Fruit fly (Drosophila melanogaster) whole organism, pupa: ENCODE results near the gene CG46521.
"Not testable (repeated sequence)": the region's sequence is repeated elsewhere in the genome, so short reads cannot be mapped to it uniquely, and the experiment has no call there.

ENCODE experiments used
- CG32121 ChIP-seq: fragments of 200-800 bp; sonication (Bioruptor generic); IDR thresholded peaks from 2 replicates; pipeline ENCODE4 v1.3.6; 2022; ENCODE audit warnings: missing biosample characterization, missing genetic modification characterization
- CG4496 ChIP-seq: fragments of 200-800 bp; sonication (Bioruptor generic); IDR thresholded peaks from 3 replicates; pipeline ENCODE4 v1.3.6; 2022; ENCODE audit warnings: missing biosample characterization, missing genetic modification characterization
- D1 ChIP-seq: fragments of 200-800 bp; sonication (Bioruptor generic); optimal IDR thresholded peaks from 2 replicates; lab custom pipeline; 2018; ENCODE audit warnings: missing biosample characterization, mild to moderate bottlenecking, missing genetic modification characterization, moderate library complexity

CG46521 gene

DNA sequence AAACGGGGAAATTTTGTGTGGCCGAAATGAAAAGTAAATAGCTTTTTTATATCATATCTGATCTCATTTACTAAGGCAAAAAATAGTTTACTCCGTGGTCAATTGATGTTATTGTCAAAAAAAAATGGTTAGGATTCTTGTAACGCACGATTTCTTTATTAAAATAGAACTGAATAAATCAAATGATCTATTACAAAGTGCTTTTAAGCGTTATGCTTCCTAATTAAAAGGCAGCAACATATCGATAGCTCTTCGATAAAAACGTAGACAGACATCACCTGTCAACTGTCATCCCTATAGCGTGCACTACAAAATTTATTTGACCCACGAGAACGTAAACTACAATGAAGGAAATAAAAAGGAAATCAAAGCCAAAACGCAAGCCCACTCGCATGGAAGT lies 9.9 kb downstream of the CG46521 start, which contains the start of gene CG41562:
Gene CG41562, plus strand, starts transcription at position 301 of the 400 bp plus-strand sequence.
- not testable (repeated sequence) for TF ChIP-seq CG4496 (GFP tag; lab: Robert Waterston, UW); D1 (tag; lab: Kevin White, UChicago); CG32121 (GFP tag; lab: Robert Waterston, UW)
